Worm (Caenorhabditis elegans): ENCODE results near the gene ugt-12.

DNA sequence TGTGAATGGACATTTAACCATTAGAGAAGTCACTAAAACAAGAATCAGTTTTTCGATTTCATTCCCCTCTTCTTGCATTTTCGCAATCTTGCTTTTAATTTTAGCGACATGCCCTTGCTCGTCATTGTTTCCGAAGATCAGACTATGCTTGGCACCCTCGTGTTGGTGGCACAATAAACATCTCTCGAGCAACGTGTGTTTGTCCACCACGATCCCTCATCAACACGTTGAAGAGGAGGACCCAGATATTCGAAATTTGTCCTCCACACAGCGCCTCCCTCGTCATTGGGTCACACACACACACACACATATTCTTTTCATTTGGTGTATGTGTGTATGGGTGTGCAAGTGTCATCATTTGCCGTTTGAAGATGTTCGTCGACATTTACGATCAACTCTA is 24.1 kb downstream of the ugt-12 start, which contains the start of gene srd-32:
- TF ChIP-seq alr-1 (tag; optimal IDR thresholded peaks at IDR 0.05; ENCODE audit: borderline replicate concordance), result no peak
- TF ChIP-seq nhr-28 (tag; optimal IDR thresholded peaks at IDR 0.05), result no peak

All from whole organism, L1 larva.